Worm (Caenorhabditis elegans) whole organism, mixed stage, embryonic: Measurements from ENCODE around the gene F48F7.6.
A peak's percentile ranks its signal among the peaks of the same experiment; 100 is the strongest.

Experiments used
- M03D4.4 ChIP-seq: sonication (generic microtip); optimal IDR thresholded peaks from 2 replicates; lab custom pipeline; 2017; ENCODE audit warnings: mild to moderate bottlenecking, missing genetic modification characterization, missing compliant biosample characterization
- bed-3 ChIP-seq: fragments of 200-800 bp; sonication (Bioruptor generic); optimal IDR thresholded peaks from 3 replicates; lab custom pipeline; 2018; ENCODE audit warnings: mild to moderate bottlenecking, missing genetic modification characterization, moderate library complexity, missing compliant biosample characterization
- blmp-1 ChIP-seq: fragments of 150-350 bp; optimal IDR thresholded peaks from 2 replicates; lab custom pipeline; 2014; ENCODE audit warnings: missing biosample characterization, missing genetic modification characterization
- ceh-39 ChIP-seq: fragments of 150-350 bp; optimal IDR thresholded peaks from 2 replicates; lab custom pipeline; 2014; ENCODE audit warnings: missing biosample characterization, missing genetic modification characterization
- ceh-43 ChIP-seq: fragments of 200-800 bp; sonication (Bioruptor generic); optimal IDR thresholded peaks from 2 replicates; lab custom pipeline; 2018; ENCODE audit warnings: mild to moderate bottlenecking, missing genetic modification characterization, moderate library complexity, missing compliant biosample characterization
- ceh-83 ChIP-seq: fragments of 200-800 bp; sonication (Bioruptor generic); optimal IDR thresholded peaks from 2 replicates; lab custom pipeline; 2018; ENCODE audit warnings: mild to moderate bottlenecking, missing genetic modification characterization, missing compliant biosample characterization
- ces-1 ChIP-seq: fragments of 150-350 bp; optimal IDR thresholded peaks from 2 replicates; lab custom pipeline; 2014; ENCODE audit warnings: missing biosample characterization, missing genetic modification reagents, missing genetic modification characterization
- cnd-1 ChIP-seq: fragments of 200-800 bp; sonication (Bioruptor generic); optimal IDR thresholded peaks from 2 replicates; lab custom pipeline; 2018; ENCODE audit warnings: mild to moderate bottlenecking, missing genetic modification characterization, missing compliant biosample characterization
- drap-1 ChIP-seq: fragments of 200-800 bp; sonication (Bioruptor generic); optimal IDR thresholded peaks from 3 replicates; lab custom pipeline; 2018; ENCODE audit warnings: mild to moderate bottlenecking, missing genetic modification characterization, missing compliant biosample characterization
- elt-1 ChIP-seq: sonication (generic microtip); optimal IDR thresholded peaks from 2 replicates; lab custom pipeline; 2017; ENCODE audit warnings: missing genetic modification characterization, mild to moderate bottlenecking, missing compliant biosample characterization, antibody characterized with exemption, moderate library complexity, borderline replicate concordance; ENCODE audit not compliant: insufficient read depth
- elt-3 ChIP-seq: fragments of 150-350 bp; optimal IDR thresholded peaks from 2 replicates; lab custom pipeline; 2014; ENCODE audit warnings: missing biosample characterization, missing genetic modification characterization
- flh-1 ChIP-seq: fragments of 200-800 bp; sonication (Bioruptor generic); optimal IDR thresholded peaks from 2 replicates; lab custom pipeline; 2018; ENCODE audit warnings: mild to moderate bottlenecking, missing genetic modification characterization, moderate library complexity, missing compliant biosample characterization
- ham-2 ChIP-seq: fragments of 200-800 bp; sonication (Bioruptor generic); optimal IDR thresholded peaks from 2 replicates; lab custom pipeline; 2018; ENCODE audit warnings: mild to moderate bottlenecking, missing genetic modification characterization, missing compliant biosample characterization
- lin-13 ChIP-seq: fragments of 150-350 bp; optimal IDR thresholded peaks from 2 replicates; lab custom pipeline; 2014; ENCODE audit warnings: missing biosample characterization, missing genetic modification characterization
- lsy-2 ChIP-seq: fragments of 150-350 bp; optimal IDR thresholded peaks from 2 replicates; lab custom pipeline; 2014; ENCODE audit warnings: missing biosample characterization, missing genetic modification characterization
- mab-5 ChIP-seq: fragments of 150-350 bp; optimal IDR thresholded peaks from 2 replicates; lab custom pipeline; 2014; ENCODE audit warnings: missing biosample characterization, missing genetic modification characterization
- mep-1 ChIP-seq: fragments of 150-350 bp; optimal IDR thresholded peaks from 2 replicates; lab custom pipeline; 2017; ENCODE audit warnings: missing biosample characterization, missing genetic modification reagents, missing genetic modification characterization, inconsistent platforms
- mls-2 ChIP-seq: sonication (generic microtip); optimal IDR thresholded peaks from 2 replicates; lab custom pipeline; 2016; ENCODE audit warnings: mild to moderate bottlenecking, missing genetic modification characterization, moderate library complexity, missing compliant biosample characterization
- nhr-2 ChIP-seq: fragments of 150-350 bp; optimal IDR thresholded peaks from 2 replicates; lab custom pipeline; 2014; ENCODE audit warnings: missing biosample characterization, missing genetic modification characterization
- nhr-237 ChIP-seq: fragments of 150-350 bp; optimal IDR thresholded peaks from 2 replicates; lab custom pipeline; 2014; ENCODE audit warnings: missing biosample characterization, missing genetic modification characterization
- nhr-28 ChIP-seq: fragments of 150-350 bp; optimal IDR thresholded peaks from 2 replicates; lab custom pipeline; 2014; ENCODE audit warnings: missing biosample characterization, missing genetic modification characterization
- nhr-76 ChIP-seq: sonication (generic microtip); optimal IDR thresholded peaks from 2 replicates; lab custom pipeline; 2017; ENCODE audit warnings: missing biosample characterization, missing genetic modification characterization
- pha-4 ChIP-seq: fragments of 150-350 bp; optimal IDR thresholded peaks from 2 replicates; lab custom pipeline; 2018; ENCODE audit warnings: missing biosample characterization, missing genetic modification reagents, missing genetic modification characterization
- sem-2 ChIP-seq: fragments of 200-800 bp; sonication (Bioruptor generic); optimal IDR thresholded peaks from 2 replicates; lab custom pipeline; 2018; ENCODE audit warnings: mild to moderate bottlenecking, missing genetic modification characterization, missing compliant biosample characterization
- snpc-4 ChIP-seq: fragments of 150-350 bp; optimal IDR thresholded peaks from 2 replicates; lab custom pipeline; 2014; ENCODE audit warnings: missing biosample characterization, missing genetic modification characterization
- sptf-1 ChIP-seq: sonication (generic microtip); optimal IDR thresholded peaks from 2 replicates; lab custom pipeline; 2017; ENCODE audit warnings: mild to moderate bottlenecking, missing genetic modification characterization, moderate library complexity, missing compliant biosample characterization
- tbx-8 ChIP-seq: fragments of 200-800 bp; sonication (Bioruptor generic); optimal IDR thresholded peaks from 2 replicates; lab custom pipeline; 2018; ENCODE audit warnings: mild to moderate bottlenecking, missing genetic modification characterization, moderate library complexity, missing compliant biosample characterization
- unc-120 ChIP-seq: sonication (generic microtip); optimal IDR thresholded peaks from 2 replicates; lab custom pipeline; 2017; ENCODE audit warnings: missing genetic modification characterization, missing compliant biosample characterization; ENCODE audit not compliant: poor library complexity, severe bottlenecking
- unc-39 ChIP-seq: fragments of 150-350 bp; optimal IDR thresholded peaks from 2 replicates; lab custom pipeline; 2014; ENCODE audit warnings: missing biosample characterization, missing genetic modification characterization
- zip-8 ChIP-seq: fragments of 150-350 bp; optimal IDR thresholded peaks from 2 replicates; lab custom pipeline; 2014; ENCODE audit warnings: missing biosample characterization, missing genetic modification characterization
- ztf-11 ChIP-seq: fragments of 150-350 bp; optimal IDR thresholded peaks from 2 replicates; lab custom pipeline; 2014; ENCODE audit warnings: missing biosample characterization, missing genetic modification characterization

The F48F7.6 gene

DNA sequence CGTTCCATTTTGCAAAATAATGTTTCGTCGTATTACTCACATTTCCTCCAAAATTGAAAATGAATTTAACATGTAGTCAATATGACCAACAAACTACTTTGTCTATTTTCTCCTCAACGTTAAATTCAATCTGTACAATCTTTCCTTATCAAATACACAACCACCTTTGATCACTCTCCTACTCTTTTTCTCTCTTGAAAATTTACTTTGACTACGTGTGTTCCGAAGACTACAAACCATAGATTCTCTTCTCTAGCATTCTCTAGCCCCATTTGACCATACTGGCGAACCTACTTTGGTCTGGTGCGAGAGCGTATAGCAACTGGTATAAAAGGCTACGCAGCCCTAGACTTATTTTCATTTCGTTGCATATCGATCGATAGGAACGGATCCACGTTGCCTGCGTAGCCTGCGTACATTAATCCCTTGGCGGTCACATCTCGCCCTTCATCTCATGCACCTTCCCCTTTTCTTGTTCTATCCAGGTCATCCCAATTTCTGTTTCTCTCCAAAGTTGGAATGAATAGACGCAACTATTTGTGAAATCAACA lies 22.6 kb downstream of the F48F7.6 start:
- TF ChIP-seq ztf-11 (tag; lab: Kevin White, UChicago), result no peak
- TF ChIP-seq snpc-4 (tag; lab: Kevin White, UChicago), result no peak
- no peak for TF ChIP-seq unc-39
- no peak for TF ChIP-seq flh-1
- no peak for TF ChIP-seq elt-3
- no peak for TF ChIP-seq ham-2 (GFP tag; lab: Kevin White, UChicago)
- TF ChIP-seq ceh-43 (GFP tag; lab: Kevin White, UChicago), result no peak
- TF ChIP-seq mls-2, result no peak
- TF ChIP-seq mab-5 (tag; lab: Kevin White, UChicago), result no peak
- TF ChIP-seq drap-1 (GFP tag; lab: Kevin White, UChicago), result no peak
- no peak for TF ChIP-seq cnd-1 (tag; lab: Kevin White, UChicago)
- TF ChIP-seq nhr-237 (tag; lab: Kevin White, UChicago), result no peak
- no peak for TF ChIP-seq ces-1 (GFP tag; lab: Kevin White, UChicago)
- no peak for TF ChIP-seq ceh-39 (tag; lab: Kevin White, UChicago)

DNA sequence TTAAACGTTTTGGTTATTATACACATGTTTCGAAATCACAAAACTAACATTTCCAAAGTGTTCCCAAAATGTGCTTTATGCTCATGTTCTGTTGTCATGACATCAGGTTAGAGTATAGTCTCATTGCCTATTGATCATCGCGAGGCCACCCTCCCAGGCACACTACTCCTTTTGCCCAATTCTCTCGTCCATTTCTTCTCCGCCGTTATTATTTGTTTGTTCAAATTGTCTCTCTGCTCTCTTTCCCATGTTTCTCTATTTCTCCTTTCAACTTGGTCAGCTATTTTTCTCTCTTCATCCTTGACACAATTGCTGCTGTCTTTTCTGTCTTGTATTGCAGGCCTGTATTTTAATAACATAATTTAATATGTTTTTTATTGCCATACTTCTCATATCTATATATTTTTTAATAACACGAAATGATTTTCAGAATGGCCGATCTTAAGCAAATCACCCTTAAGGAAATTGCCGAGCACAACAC lies 23.9 kb downstream of the F48F7.6 start, which contains the start of gene cytb-5.1:
Gene cytb-5.1, plus strand, starts transcription at position 431 of the 481 bp plus-strand sequence.
- TF ChIP-seq mep-1 (tag; lab: Kevin White, UChicago) (peak; percentile 16), ceh-43 (GFP tag; lab: Kevin White, UChicago) (no peak), pha-4 (tag; lab: Kevin White, UChicago) (peak; percentile 44), flh-1 (no peak), unc-120 (peak; percentile 15), ceh-83 (GFP tag; lab: Kevin White, UChicago) (peak; percentile 46), nhr-237 (tag; lab: Kevin White, UChicago) (no peak), elt-1 (tag; lab: Kevin White, UChicago) (no peak), sptf-1 (no peak), sem-2 (GFP tag; lab: Kevin White, UChicago) (no peak)

DNA sequence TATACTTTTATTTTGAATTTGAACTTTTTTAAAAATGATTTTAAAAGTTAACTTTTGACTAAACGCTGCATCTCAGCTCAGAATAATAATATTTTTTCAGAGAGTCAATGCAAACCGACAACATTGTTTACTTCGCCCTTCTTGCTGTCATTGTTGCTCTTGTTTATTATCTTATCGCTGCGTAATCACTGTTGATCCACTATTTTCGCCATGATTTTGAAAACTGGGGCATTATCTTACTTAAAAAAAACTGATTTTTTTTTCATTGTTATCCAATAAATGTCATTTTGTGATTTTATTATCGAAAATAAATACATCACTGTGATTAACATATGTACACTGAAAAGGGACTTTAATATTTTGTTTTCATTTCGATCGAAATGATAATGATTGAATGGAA lies 25.1 kb downstream of the F48F7.6 start:
- TF ChIP-seq elt-3 (no peak), nhr-237 (tag; lab: Kevin White, UChicago) (no peak), nhr-28 (tag; lab: Kevin White, UChicago) (no peak), bed-3 (GFP tag; lab: Kevin White, UChicago) (no peak), cnd-1 (tag; lab: Kevin White, UChicago) (no peak), pha-4 (tag; lab: Kevin White, UChicago) (no peak), ham-2 (GFP tag; lab: Kevin White, UChicago) (no peak)

DNA sequence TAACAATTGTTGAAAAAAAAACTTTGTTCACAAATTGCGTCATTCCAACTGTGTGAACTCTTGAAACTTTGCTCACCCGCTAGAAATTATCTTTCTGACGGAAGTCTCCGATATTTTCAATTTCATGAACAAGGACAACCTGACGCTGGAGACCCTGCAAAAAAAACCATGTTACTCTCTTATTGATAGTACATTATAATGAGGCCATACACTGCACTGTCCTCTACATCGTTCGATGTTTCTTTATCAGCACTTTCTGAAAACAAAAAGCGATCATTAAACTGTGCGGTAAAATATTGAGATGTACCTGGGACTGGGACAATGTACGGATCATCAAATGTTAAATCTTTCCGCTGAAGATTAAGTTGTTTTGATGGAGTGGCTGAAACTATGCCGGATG lies 25.9 kb downstream of the F48F7.6 start:
- TF ChIP-seq bed-3 (GFP tag; lab: Kevin White, UChicago), result no peak
- no peak for TF ChIP-seq lsy-2
- TF ChIP-seq unc-39, result no peak
- TF ChIP-seq pha-4 (tag; lab: Kevin White, UChicago), result no peak
- TF ChIP-seq elt-1 (tag; lab: Kevin White, UChicago), result no peak
- TF ChIP-seq ceh-43 (GFP tag; lab: Kevin White, UChicago), result no peak
- no peak for TF ChIP-seq tbx-8

DNA sequence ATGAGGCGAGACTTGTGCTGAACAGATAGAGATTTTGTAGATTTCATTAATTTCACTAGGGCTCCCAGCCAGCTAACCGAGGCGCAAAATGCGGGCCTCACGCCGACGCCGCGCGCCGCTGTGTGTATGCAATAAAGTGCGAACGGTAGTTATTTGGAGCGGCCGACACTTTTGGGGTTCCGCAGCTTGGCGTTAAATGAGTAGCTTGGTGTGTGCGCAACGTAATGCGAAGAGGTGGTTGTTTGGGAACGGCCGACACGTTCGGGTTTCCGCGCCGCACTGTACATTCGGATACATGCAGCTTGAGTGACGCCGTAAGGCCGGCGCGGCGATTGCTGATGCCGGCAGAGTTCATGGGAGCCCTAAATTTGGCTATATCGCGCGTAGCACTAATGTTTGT lies 30.5 kb downstream of the F48F7.6 start:
- no peak for TF ChIP-seq drap-1 (GFP tag; lab: Kevin White, UChicago)
- no peak for TF ChIP-seq zip-8
- no peak for TF ChIP-seq nhr-28 (tag; lab: Kevin White, UChicago)
- no peak for TF ChIP-seq lin-13
- TF ChIP-seq cnd-1 (tag; lab: Kevin White, UChicago), result no peak
- no peak for TF ChIP-seq ceh-83 (GFP tag; lab: Kevin White, UChicago)
- no peak for TF ChIP-seq nhr-76 (tag; lab: Kevin White, UChicago)

DNA sequence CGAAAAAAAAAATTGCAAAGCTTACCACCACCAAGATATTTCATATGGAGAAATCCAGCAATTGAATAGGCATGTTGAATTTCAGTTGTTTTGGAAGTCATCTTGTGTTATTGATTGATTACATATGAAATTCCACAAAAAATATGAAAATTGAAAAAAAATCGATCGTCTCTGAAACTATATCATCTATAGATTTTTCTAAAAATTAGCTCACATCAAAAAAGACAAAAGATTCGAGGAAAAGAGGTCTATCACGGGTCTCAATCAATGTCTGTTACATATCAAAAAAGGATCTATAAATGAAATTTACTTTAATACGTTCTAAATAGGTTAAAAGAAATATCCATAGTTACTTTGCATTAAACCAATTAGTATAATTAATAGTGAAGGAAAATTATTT lies 34.8 kb downstream of the F48F7.6 start, which contains the start of gene tbc-19:
Gene tbc-19, minus strand, starts transcription at position 101 of the 400 bp plus-strand sequence.
- TF ChIP-seq nhr-237 (tag; lab: Kevin White, UChicago), result no peak
- TF ChIP-seq unc-39, result no peak
- no peak for TF ChIP-seq nhr-76 (tag; lab: Kevin White, UChicago)
- no peak for TF ChIP-seq nhr-28 (tag; lab: Kevin White, UChicago)
- TF ChIP-seq nhr-2, result no peak
- TF ChIP-seq sptf-1, result no peak
- no peak for TF ChIP-seq elt-1 (tag; lab: Kevin White, UChicago)
- no peak for TF ChIP-seq mls-2
- no peak for TF ChIP-seq cnd-1 (tag; lab: Kevin White, UChicago)
- no peak for TF ChIP-seq lin-13
- TF ChIP-seq ceh-39 (tag; lab: Kevin White, UChicago), result no peak
- no peak for TF ChIP-seq sem-2 (GFP tag; lab: Kevin White, UChicago)
- TF ChIP-seq unc-120, result no peak
- TF ChIP-seq flh-1, result no peak
- no peak for TF ChIP-seq blmp-1
- TF ChIP-seq ceh-83 (GFP tag; lab: Kevin White, UChicago), result no peak
- no peak for TF ChIP-seq M03D4.4
